Worm (Caenorhabditis elegans): Measurements from ENCODE around the gene gpa-6.

Gene gpa-6

DNA sequence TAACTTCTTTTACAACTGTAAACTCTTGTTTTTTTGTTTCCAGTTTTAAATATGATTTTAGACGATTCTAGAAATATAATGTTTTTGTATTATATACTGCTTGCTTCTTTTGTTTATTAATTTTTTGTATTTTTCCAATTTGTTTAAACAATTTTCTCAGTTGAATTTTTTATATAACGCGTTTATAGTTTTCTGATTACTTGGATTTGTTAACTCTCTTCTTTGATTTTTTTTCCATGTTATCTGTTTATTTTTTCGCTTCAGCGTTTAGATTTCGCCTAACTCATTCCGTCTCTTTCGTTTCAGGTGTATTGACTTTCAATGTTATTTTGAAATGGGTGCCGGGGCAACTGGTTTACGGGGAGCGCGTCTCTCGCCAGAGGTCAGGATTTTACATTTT is at the start of gene gpa-6:
Gene gpa-6, plus strand, starts transcription at position 301 of the 400 bp plus-strand sequence.
- TF ChIP-seq ttx-3 (tag; optimal IDR thresholded peaks at IDR 0.05) (no peak), rnt-1 (tag; optimal IDR thresholded peaks at IDR 0.05) (no peak), hlh-6 (tag; optimal IDR thresholded peaks at IDR 0.05) (no peak), elt-4 (tag; optimal IDR thresholded peaks at IDR 0.05) (no peak)

DNA sequence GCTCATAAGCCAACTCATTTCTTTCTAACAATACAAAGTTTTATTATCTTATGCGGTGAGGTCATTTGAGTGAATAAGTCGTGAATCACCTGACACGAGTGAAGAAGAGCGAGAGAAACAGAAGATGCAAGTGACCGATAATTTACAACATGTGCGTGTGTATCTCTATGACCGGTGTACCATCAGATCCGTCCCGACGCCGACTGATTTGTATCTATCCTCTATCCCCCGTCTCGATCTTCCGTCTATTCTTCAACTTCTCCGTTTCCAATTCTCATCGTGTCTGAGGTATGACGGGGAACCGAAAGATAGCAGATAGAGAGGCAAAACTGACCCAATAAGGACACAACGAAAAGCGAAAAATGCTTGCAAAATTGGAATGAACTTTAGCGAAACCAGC is 49.6 kb upstream of the gpa-6 start, which contains the start of gene F09A5.3:
Gene F09A5.3, plus strand, starts transcription at position 162 of the 400 bp plus-strand sequence.
- TF ChIP-seq fkh-10 (GFP tag; optimal IDR thresholded peaks at IDR 0.05): no peak
- TF ChIP-seq pax-1 (tag; optimal IDR thresholded peaks at IDR 0.05): peak; percentile 88
- no peak for TF ChIP-seq lin-11 (tag; optimal IDR thresholded peaks at IDR 0.05)
- no peak for TF ChIP-seq fax-1 (tag; optimal IDR thresholded peaks at IDR 0.05)
- TF ChIP-seq unc-55 (GFP tag; optimal IDR thresholded peaks at IDR 0.05): peak; percentile 48
- TF ChIP-seq tbx-7 (tag; optimal IDR thresholded peaks at IDR 0.05): no peak
- no peak for TF ChIP-seq ceh-2 (tag; optimal IDR thresholded peaks at IDR 0.05)
- TF ChIP-seq unc-42 (tag; optimal IDR thresholded peaks at IDR 0.05): no peak
- TF ChIP-seq rnt-1 (tag; optimal IDR thresholded peaks at IDR 0.05): peak; percentile 70
- no peak for TF ChIP-seq ceh-31 (tag; optimal IDR thresholded peaks at IDR 0.05)
- peak; percentile 77 for TF ChIP-seq hlh-30 (tag; optimal IDR thresholded peaks at IDR 0.05; ENCODE audit: insufficient read depth)
- TF ChIP-seq che-1 (tag; optimal IDR thresholded peaks at IDR 0.05): no peak

DNA sequence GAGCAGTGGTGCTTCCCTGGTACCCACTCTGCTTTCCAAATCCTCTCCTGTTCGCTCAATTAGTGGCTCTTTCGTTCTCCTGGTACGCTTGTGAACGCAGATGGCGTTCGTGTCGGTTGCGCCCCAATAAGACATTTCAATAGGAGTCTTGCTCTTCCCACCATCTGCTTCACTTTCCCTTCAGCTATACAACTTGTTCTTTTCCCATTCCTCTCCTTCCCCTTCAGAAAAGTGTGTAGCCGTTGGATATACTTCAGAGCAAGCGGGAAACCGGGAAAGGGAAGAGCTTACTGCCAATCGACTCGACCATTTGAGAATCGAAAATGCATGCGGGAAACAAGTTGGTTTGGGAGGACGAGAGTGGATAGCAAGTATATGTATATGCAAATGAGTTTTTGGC is 47.8 kb upstream of the gpa-6 start:
- no peak for TF ChIP-seq pqm-1 (tag; optimal IDR thresholded peaks at IDR 0.05)
- TF ChIP-seq lim-6 (tag; optimal IDR thresholded peaks at IDR 0.05): peak; percentile 40
- TF ChIP-seq ceh-6 (GFP tag; optimal IDR thresholded peaks at IDR 0.05): peak; percentile 19
- no peak for TF ChIP-seq elt-2 (tag; optimal IDR thresholded peaks at IDR 0.05)
- TF ChIP-seq ref-2 (tag; optimal IDR thresholded peaks at IDR 0.05): peak; percentile 54
- no peak for TF ChIP-seq ceh-9 (tag; optimal IDR thresholded peaks at IDR 0.05)
- TF ChIP-seq lin-11 (tag; optimal IDR thresholded peaks at IDR 0.05): peak; percentile 2
- peak; percentile 1 for TF ChIP-seq ceh-19 (GFP tag; optimal IDR thresholded peaks at IDR 0.05)
- peak; percentile 5 for TF ChIP-seq hlh-8 (tag; optimal IDR thresholded peaks at IDR 0.05)
- TF ChIP-seq fkh-10 (GFP tag; optimal IDR thresholded peaks at IDR 0.05): peak; percentile 18
- TF ChIP-seq tbx-2 (tag; optimal IDR thresholded peaks at IDR 0.05): peak; percentile 16
- peak; percentile 9 for TF ChIP-seq ceh-34 (tag; optimal IDR thresholded peaks at IDR 0.05)
- TF ChIP-seq unc-3 (GFP tag; conservative IDR thresholded peaks at IDR 0.05): no peak
- TF ChIP-seq unc-3 (tag; optimal IDR thresholded peaks at IDR 0.05): no peak
- peak; percentile 34 for TF ChIP-seq fkh-6 (tag; optimal IDR thresholded peaks at IDR 0.05)
- TF ChIP-seq unc-42 (tag; optimal IDR thresholded peaks at IDR 0.05): peak; percentile 62
- peak; percentile 44 for TF ChIP-seq sdc-2 (tag; optimal IDR thresholded peaks at IDR 0.05)
- peak; percentile 38 for TF ChIP-seq ceh-14 (tag; optimal IDR thresholded peaks at IDR 0.05)
- TF ChIP-seq C38D4.7 (GFP tag; optimal IDR thresholded peaks at IDR 0.05): no peak
- TF ChIP-seq ceh-31 (tag; optimal IDR thresholded peaks at IDR 0.05): peak; percentile 67

DNA sequence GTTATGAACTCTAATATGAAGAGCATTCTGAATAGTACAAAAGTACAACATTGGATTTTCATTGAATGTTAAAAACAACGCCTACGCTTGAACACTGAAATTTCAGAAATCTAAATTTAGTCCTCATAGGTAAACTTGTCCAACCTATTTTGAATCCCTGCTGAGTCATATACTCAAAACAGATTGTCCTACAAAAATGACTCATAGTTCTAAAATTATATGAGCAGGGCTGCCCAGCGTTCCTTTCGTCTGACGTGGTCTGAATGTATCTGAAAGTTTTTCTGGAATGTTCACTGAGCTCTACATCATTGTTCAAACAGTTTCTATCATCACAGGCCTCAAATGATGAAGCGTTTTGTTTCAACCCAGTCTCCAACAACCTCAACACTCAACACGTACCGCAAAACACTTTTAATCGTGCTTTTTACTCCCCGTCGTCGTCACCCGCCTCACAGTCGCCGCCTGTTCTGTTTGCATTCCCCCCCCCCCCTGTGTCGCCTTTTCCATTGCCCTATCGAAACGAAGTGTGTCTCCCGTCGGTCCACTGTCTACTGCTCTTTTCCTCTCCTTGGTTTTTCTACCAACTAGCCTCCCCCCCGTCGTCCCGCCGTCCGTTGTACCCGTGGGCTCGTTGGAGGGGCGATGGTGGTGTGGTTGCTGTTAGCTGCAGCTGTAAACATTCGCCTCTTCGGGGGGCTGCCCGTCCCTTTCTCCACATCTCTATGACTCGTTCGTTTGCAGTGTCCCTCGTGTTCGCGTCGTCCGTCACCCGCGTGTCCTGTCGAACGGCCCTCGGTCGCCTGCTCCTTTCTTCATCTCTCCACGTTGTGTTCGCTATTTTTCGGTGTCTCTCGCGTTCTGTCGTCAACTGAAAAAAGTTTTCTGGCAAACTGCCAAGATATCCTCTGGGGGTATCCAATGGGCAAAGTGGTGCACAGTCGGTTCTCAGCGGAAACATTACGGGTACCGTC is 47.0 kb upstream of the gpa-6 start:
- TF ChIP-seq dmd-4 (tag; optimal IDR thresholded peaks at IDR 0.05; ENCODE audit: borderline replicate concordance) (peak; percentile 68), tbx-2 (tag; optimal IDR thresholded peaks at IDR 0.05) (peak; percentile 78), npax-4 (tag; optimal IDR thresholded peaks at IDR 0.05) (no peak), zip-5 (tag; optimal IDR thresholded peaks at IDR 0.05) (no peak), ceh-2 (tag; optimal IDR thresholded peaks at IDR 0.05) (peak; percentile 77), sox-4 (tag; optimal IDR thresholded peaks at IDR 0.05) (no peak), ceh-22 (tag; optimal IDR thresholded peaks at IDR 0.05) (peak; percentile 65), sdc-2 (tag; optimal IDR thresholded peaks at IDR 0.05) (peak; percentile 58), ceh-9 (tag; optimal IDR thresholded peaks at IDR 0.05) (no peak), ceh-31 (tag; optimal IDR thresholded peaks at IDR 0.05) (peak; percentile 77), Y22D7AL.16 (tag; optimal IDR thresholded peaks at IDR 0.05) (no peak), ahr-1 (tag; optimal IDR thresholded peaks at IDR 0.05) (no peak), unc-55 (GFP tag; optimal IDR thresholded peaks at IDR 0.05) (no peak), K09A11.1 (tag; optimal IDR thresholded peaks at IDR 0.05; ENCODE audit: insufficient read depth) (no peak), nhr-11 (tag; optimal IDR thresholded peaks at IDR 0.05) (no peak), ceh-34 (tag; optimal IDR thresholded peaks at IDR 0.05) (peak; percentile 92), unc-42 (tag; optimal IDR thresholded peaks at IDR 0.05) (no peak), elt-4 (tag; optimal IDR thresholded peaks at IDR 0.05) (peak; percentile 67), unc-86 (tag; optimal IDR thresholded peaks at IDR 0.05) (no peak), ttx-3 (tag; optimal IDR thresholded peaks at IDR 0.05) (no peak), syd-9 (tag; optimal IDR thresholded peaks at IDR 0.05) (no peak), ref-2 (tag; optimal IDR thresholded peaks at IDR 0.05) (peak; percentile 38), lim-6 (tag; optimal IDR thresholded peaks at IDR 0.05) (no peak), ceh-14 (tag; optimal IDR thresholded peaks at IDR 0.05) (peak; percentile 18), ets-4 (tag; optimal IDR thresholded peaks at IDR 0.05) (peak; percentile 20), lin-11 (tag; optimal IDR thresholded peaks at IDR 0.05) (no peak), ceh-19 (GFP tag; optimal IDR thresholded peaks at IDR 0.05) (peak; percentile 57)

Measured in whole organism, late embryonic.